Fruit fly (Drosophila melanogaster) whole organism, prepupa: ENCODE measurements around the gene CG33939.

Source experiments
- CG10631 ChIP-seq: fragments of 200-800 bp; sonication (Bioruptor generic); optimal IDR thresholded peaks from 2 replicates; lab custom pipeline; 2016; ENCODE audit warnings: missing biosample characterization, missing genetic modification characterization
- CG11294 ChIP-seq: fragments of 200-800 bp; sonication (Bioruptor generic); IDR thresholded peaks from 2 replicates; pipeline ENCODE4 v1.3.6; 2022; ENCODE audit warnings: missing biosample characterization, missing genetic modification characterization
- CG11762 ChIP-seq: fragments of 200-800 bp; sonication (Bioruptor generic); optimal IDR thresholded peaks from 3 replicates; lab custom pipeline; 2016; ENCODE audit warnings: missing biosample characterization, missing genetic modification characterization; ENCODE audit not compliant: insufficient read depth
- CG11902 ChIP-seq: fragments of 200-800 bp; sonication (Bioruptor generic); optimal IDR thresholded peaks from 3 replicates; lab custom pipeline; 2016; ENCODE audit warnings: missing biosample characterization, missing genetic modification characterization
- CG15336 ChIP-seq: fragments of 200-800 bp; sonication (Bioruptor generic); IDR thresholded peaks from 2 replicates; pipeline ENCODE4 v1.3.6; 2022; ENCODE audit warnings: missing biosample characterization, missing genetic modification characterization
- CG1621 ChIP-seq: fragments of 200-800 bp; sonication (Bioruptor generic); optimal IDR thresholded peaks from 3 replicates; lab custom pipeline; 2018; ENCODE audit warnings: missing biosample characterization, mild to moderate bottlenecking, missing genetic modification characterization
- CG16779 ChIP-seq: fragments of 200-800 bp; sonication (Bioruptor generic); optimal IDR thresholded peaks from 3 replicates; lab custom pipeline; 2017; ENCODE audit warnings: missing biosample characterization, mild to moderate bottlenecking, missing genetic modification characterization
- CG3032 ChIP-seq: fragments of 200-800 bp; optimal IDR thresholded peaks from 2 replicates; lab custom pipeline; 2019; ENCODE audit warnings: missing biosample characterization, mild to moderate bottlenecking, missing genetic modification characterization, moderate library complexity
- CG32006 ChIP-seq: fragments of 200-800 bp; sonication (Bioruptor generic); optimal IDR thresholded peaks from 3 replicates; lab custom pipeline; 2017; ENCODE audit warnings: missing biosample characterization, mild to moderate bottlenecking, missing genetic modification characterization
- CG34406 ChIP-seq: fragments of 200-800 bp; sonication (Bioruptor generic); optimal IDR thresholded peaks from 3 replicates; lab custom pipeline; 2016; ENCODE audit warnings: missing biosample characterization, missing genetic modification characterization
- CG3919 ChIP-seq: fragments of 200-800 bp; sonication (Bioruptor generic); optimal IDR thresholded peaks from 3 replicates; lab custom pipeline; 2016; ENCODE audit warnings: missing biosample characterization, missing genetic modification characterization
- CG4318 ChIP-seq: fragments of 200-800 bp; sonication (Bioruptor generic); optimal IDR thresholded peaks from 3 replicates; lab custom pipeline; 2017; ENCODE audit warnings: missing biosample characterization, mild to moderate bottlenecking, missing genetic modification characterization
- CG6163 ChIP-seq: fragments of 200-800 bp; sonication (Bioruptor generic); IDR thresholded peaks from 3 replicates; pipeline ENCODE4 v1.3.6; 2022; ENCODE audit warnings: missing biosample characterization, missing genetic modification characterization
- CG6276 ChIP-seq: fragments of 200-800 bp; sonication (Bioruptor generic); optimal IDR thresholded peaks from 2 replicates; lab custom pipeline; 2017; ENCODE audit warnings: missing biosample characterization, mild to moderate bottlenecking, missing genetic modification characterization
- CG6792 ChIP-seq: fragments of 200-800 bp; sonication (Bioruptor generic); optimal IDR thresholded peaks from 3 replicates; lab custom pipeline; 2016; ENCODE audit warnings: missing biosample characterization, missing genetic modification characterization
- CG6808 ChIP-seq: fragments of 200-800 bp; sonication (Bioruptor generic); optimal IDR thresholded peaks from 3 replicates; lab custom pipeline; 2017; ENCODE audit warnings: missing biosample characterization, missing genetic modification characterization, mild to moderate bottlenecking, moderate library complexity, missing genetic modification reagents
- CG7368 ChIP-seq: fragments of 200-800 bp; sonication (Bioruptor generic); optimal IDR thresholded peaks from 3 replicates; lab custom pipeline; 2016; ENCODE audit warnings: missing biosample characterization, missing genetic modification characterization
- CG8319 ChIP-seq: fragments of 200-800 bp; sonication (Bioruptor generic); optimal IDR thresholded peaks from 3 replicates; lab custom pipeline; 2016; ENCODE audit warnings: missing biosample characterization, missing genetic modification characterization
- CG8632 ChIP-seq: fragments of 200-800 bp; sonication (Bioruptor generic); optimal IDR thresholded peaks from 3 replicates; lab custom pipeline; 2016; ENCODE audit warnings: missing biosample characterization, missing genetic modification characterization
- Eip75B ChIP-seq: fragments of 200-800 bp; sonication (Bioruptor generic); optimal IDR thresholded peaks from 3 replicates; lab custom pipeline; 2016; ENCODE audit warnings: missing biosample characterization, missing genetic modification characterization
- Eip78C ChIP-seq: fragments of 200-800 bp; sonication (Bioruptor generic); peaks from one replicate; lab custom pipeline; 2016; ENCODE audit warnings: missing biosample characterization, missing genetic modification characterization
- Eip93F ChIP-seq: fragments of 200-800 bp; sonication (Bioruptor generic); optimal IDR thresholded peaks from 2 replicates; lab custom pipeline; 2016; ENCODE audit warnings: missing biosample characterization, mild to moderate bottlenecking, missing genetic modification characterization
- Ets96B ChIP-seq: fragments of 200-800 bp; optimal IDR thresholded peaks from 2 replicates; lab custom pipeline; 2019; ENCODE audit warnings: missing biosample characterization, mild to moderate bottlenecking, missing genetic modification characterization, moderate library complexity
- Gug ChIP-seq: fragments of 200-800 bp; sonication (Bioruptor generic); IDR thresholded peaks from 2 replicates; pipeline ENCODE4 v1.3.6; 2022; ENCODE audit warnings: missing biosample characterization, missing genetic modification characterization
- Hr38 ChIP-seq: sonication (Bioruptor generic); optimal IDR thresholded peaks from 2 replicates; lab custom pipeline; 2016; ENCODE audit warnings: missing biosample characterization, missing genetic modification characterization
- Hr39 ChIP-seq: fragments of 200-800 bp; sonication (Bioruptor generic); optimal IDR thresholded peaks from 2 replicates; lab custom pipeline; 2016; ENCODE audit warnings: missing biosample characterization, missing genetic modification characterization
- Hr4 ChIP-seq: fragments of 200-800 bp; sonication (Bioruptor generic); optimal IDR thresholded peaks from 3 replicates; lab custom pipeline; 2016; ENCODE audit warnings: missing biosample characterization, missing genetic modification characterization
- Lpt ChIP-seq: fragments of 200-800 bp; sonication (Bioruptor generic); optimal IDR thresholded peaks from 3 replicates; lab custom pipeline; 2016; ENCODE audit warnings: missing biosample characterization, missing genetic modification characterization
- OdsH ChIP-seq: fragments of 200-800 bp; sonication (Bioruptor generic); optimal IDR thresholded peaks from 3 replicates; lab custom pipeline; 2016; ENCODE audit warnings: missing biosample characterization, missing genetic modification characterization
- Smox ChIP-seq: fragments of 200-800 bp; sonication (Bioruptor generic); optimal IDR thresholded peaks from 3 replicates; lab custom pipeline; 2016; ENCODE audit warnings: missing biosample characterization, missing genetic modification characterization
- Sox102F ChIP-seq: fragments of 200-800 bp; sonication (Bioruptor generic); optimal IDR thresholded peaks from 2 replicates; lab custom pipeline; 2016; ENCODE audit warnings: missing biosample characterization, mild to moderate bottlenecking, missing genetic modification characterization
- Sox14 ChIP-seq: fragments of 200-800 bp; sonication (Bioruptor generic); optimal IDR thresholded peaks from 3 replicates; lab custom pipeline; 2016; ENCODE audit warnings: missing biosample characterization, missing genetic modification characterization
- Sox15 ChIP-seq: fragments of 200-800 bp; sonication (Bioruptor generic); optimal IDR thresholded peaks from 3 replicates; lab custom pipeline; 2016; ENCODE audit warnings: missing biosample characterization, missing genetic modification characterization
- achi ChIP-seq: fragments of 200-800 bp; sonication (Bioruptor generic); optimal IDR thresholded peaks from 3 replicates; lab custom pipeline; 2016; ENCODE audit warnings: missing biosample characterization, missing genetic modification characterization
- dac ChIP-seq: fragments of 200-800 bp; sonication (Bioruptor generic); optimal IDR thresholded peaks from 2 replicates; lab custom pipeline; 2017; ENCODE audit warnings: missing biosample characterization, mild to moderate bottlenecking, missing genetic modification characterization
- eg ChIP-seq: fragments of 200-800 bp; sonication (Bioruptor generic); IDR thresholded peaks from 3 replicates; pipeline ENCODE4 v1.3.6; 2022; ENCODE audit warnings: missing biosample characterization, missing genetic modification characterization
- fd59A ChIP-seq: fragments of 200-800 bp; sonication (Bioruptor generic); optimal IDR thresholded peaks from 2 replicates; lab custom pipeline; 2017; ENCODE audit warnings: missing biosample characterization, mild to moderate bottlenecking, missing genetic modification characterization, missing genetic modification reagents
- lz ChIP-seq: fragments of 200-800 bp; sonication (Bioruptor generic); optimal IDR thresholded peaks from 3 replicates; lab custom pipeline; 2016; ENCODE audit warnings: missing biosample characterization, missing genetic modification characterization
- net ChIP-seq: fragments of 200-800 bp; sonication (Bioruptor generic); optimal IDR thresholded peaks from 3 replicates; lab custom pipeline; 2016; ENCODE audit warnings: missing biosample characterization, missing genetic modification characterization
- pdm3 ChIP-seq: fragments of 200-800 bp; sonication (Bioruptor generic); optimal IDR thresholded peaks from 3 replicates; lab custom pipeline; 2016; ENCODE audit warnings: missing biosample characterization, missing genetic modification characterization
- salr ChIP-seq, 2 experiments: fragments of 200-800 bp; sonication (Bioruptor generic); optimal IDR thresholded peaks; 3 replicates each; lab custom pipeline; 2016 to 2018; ENCODE audit warnings: missing biosample characterization in 2 of 2, missing genetic modification characterization in 2 of 2, mild to moderate bottlenecking in 1 of 2
- spab ChIP-seq: fragments of 200-800 bp; sonication (Bioruptor generic); optimal IDR thresholded peaks from 2 replicates; lab custom pipeline; 2017; ENCODE audit warnings: missing biosample characterization, mild to moderate bottlenecking, missing genetic modification characterization, missing genetic modification reagents
- ss ChIP-seq, 2 experiments: fragments of 200-800 bp; sonication (Bioruptor generic); optimal IDR thresholded peaks; 2 replicates in 1 of 2; 3 replicates in 1 of 2; lab custom pipeline; 2017 to 2018; ENCODE audit warnings: mild to moderate bottlenecking in 2 of 2, missing biosample characterization in 2 of 2, missing genetic modification characterization in 2 of 2, moderate library complexity in 1 of 2
- svp ChIP-seq: fragments of 200-800 bp; sonication (Bioruptor generic); peaks from one replicate; lab custom pipeline; 2016; ENCODE audit warnings: missing biosample characterization, missing genetic modification characterization
- topi ChIP-seq: fragments of 200-800 bp; sonication (Bioruptor generic); optimal IDR thresholded peaks from 3 replicates; lab custom pipeline; 2016; ENCODE audit warnings: missing biosample characterization, missing genetic modification characterization
- vri ChIP-seq: fragments of 200-800 bp; sonication (Bioruptor generic); optimal IDR thresholded peaks from 3 replicates; lab custom pipeline; 2016; ENCODE audit warnings: missing biosample characterization, mild to moderate bottlenecking, missing genetic modification characterization

CG33939 gene

DNA sequence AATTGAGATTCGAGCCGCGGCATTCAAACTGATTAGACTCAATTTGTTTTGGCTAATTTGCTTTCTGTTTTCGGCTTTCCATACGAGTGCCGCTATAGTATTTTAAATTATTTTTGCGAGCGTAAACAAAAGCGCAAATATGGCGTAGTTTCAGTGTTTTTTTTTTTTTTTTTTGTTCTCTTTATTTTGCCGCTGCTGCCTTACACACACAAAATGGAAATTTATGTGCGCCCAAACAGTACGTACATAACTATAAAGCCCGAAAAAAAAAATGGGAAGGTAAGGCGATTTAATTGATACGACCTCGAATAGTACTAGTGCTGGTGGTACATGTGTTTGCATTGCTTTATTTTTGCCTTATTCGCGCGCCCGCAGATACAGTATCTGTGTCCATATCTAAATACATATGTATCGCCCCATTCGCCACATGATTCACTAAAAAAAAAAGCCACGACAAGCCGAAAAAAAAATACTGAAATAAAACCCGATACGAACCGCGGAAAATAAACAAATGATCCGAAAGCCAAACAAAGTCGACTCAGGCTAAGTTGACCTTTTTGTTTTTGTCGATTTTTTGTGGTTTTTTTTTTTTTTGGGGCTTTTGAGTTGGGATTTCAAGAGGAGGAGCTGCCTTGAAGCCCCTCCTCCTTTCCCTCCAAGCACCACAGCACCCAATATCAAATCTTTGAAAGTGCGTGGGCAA is 26.6 kb downstream of the CG33939 start (continued):
- TF ChIP-seq Sox102F (GFP tag; lab: Kevin White, UChicago) (no peak), Sox15 (GFP tag; lab: Kevin White, UChicago) (no peak), CG6808 (GFP tag; lab: Kevin White, UChicago) (peak; percentile 4), fd59A (GFP tag; lab: Kevin White, UChicago) (no peak), Eip78C (GFP tag; lab: Kevin White, UChicago) (peak; percentile 42), Hr38 (GFP tag; lab: Kevin White, UChicago) (no peak), CG8632 (GFP tag; lab: Kevin White, UChicago) (peak; percentile 38), Gug (GFP tag; lab: Robert Waterston, UW) (no peak), CG3919 (peak; percentile 13), spab (GFP tag; lab: Kevin White, UChicago) (no peak), CG16779 (tag; lab: Kevin White, UChicago) (no peak), pdm3 (GFP tag; lab: Kevin White, UChicago) (no peak), CG8319 (GFP tag; lab: Kevin White, UChicago) (no peak), CG6163 (GFP tag; lab: Robert Waterston, UW) (peak; percentile 65; the same call in 2 of the 3 replicates), vri (peak; percentile 14), CG34406 (GFP tag; lab: Kevin White, UChicago) (peak; percentile 30), Lpt (no peak), CG10631 (no peak), CG4318 (GFP tag; lab: Kevin White, UChicago) (no peak), CG11294 (GFP tag; lab: Robert Waterston, UW) (no peak), Sox14 (GFP tag; lab: Kevin White, UChicago) (no peak), lz (no peak)

dm6 chrX:19146421-19146952 is 28.2 kb downstream of the CG33939 start:
- TF ChIP-seq Gug (GFP tag; lab: Robert Waterston, UW), result no peak
- no peak for TF ChIP-seq CG8319 (GFP tag; lab: Kevin White, UChicago)
- peak; percentile 46 for TF ChIP-seq CG15336 (GFP tag; lab: Robert Waterston, UW)
- TF ChIP-seq CG3919, result peak; percentile 31
- TF ChIP-seq Hr39, result peak; percentile 15
- no peak for TF ChIP-seq Sox102F (GFP tag; lab: Kevin White, UChicago)
- peak; percentile 30 for TF ChIP-seq topi (GFP tag; lab: Kevin White, UChicago)
- peak; percentile 42 for TF ChIP-seq Eip75B
- no peak for TF ChIP-seq CG6808 (GFP tag; lab: Kevin White, UChicago)
- TF ChIP-seq OdsH, result peak; percentile 54
- peak; percentile 19 for TF ChIP-seq Lpt
- peak; percentile 23 for TF ChIP-seq achi (GFP tag; lab: Kevin White, UChicago)
- no peak for TF ChIP-seq Ets96B (tag; lab: Kevin White, UChicago)
- TF ChIP-seq vri, result no peak
- peak; percentile 83 for TF ChIP-seq svp (GFP tag; lab: Kevin White, UChicago)
- no peak for TF ChIP-seq CG6792 (GFP tag; lab: Kevin White, UChicago)
- TF ChIP-seq CG6163 (GFP tag; lab: Robert Waterston, UW), result peak; percentile 31; the same call in 1 of the 3 replicates
- no peak for TF ChIP-seq CG16779 (tag; lab: Kevin White, UChicago)
- TF ChIP-seq CG11294 (GFP tag; lab: Robert Waterston, UW), result no peak
- peak; percentile 30 for TF ChIP-seq pdm3 (GFP tag; lab: Kevin White, UChicago)
- peak; percentile 35 for TF ChIP-seq net (GFP tag; lab: Kevin White, UChicago)
- peak; percentile 9 for TF ChIP-seq Smox (GFP tag; lab: Kevin White, UChicago)
- TF ChIP-seq CG1621 (tag; lab: Kevin White, UChicago), result no peak
- peak; percentile 78 for TF ChIP-seq CG32006 (GFP tag; lab: Kevin White, UChicago)
- TF ChIP-seq CG34406 (GFP tag; lab: Kevin White, UChicago), result no peak
- TF ChIP-seq fd59A (GFP tag; lab: Kevin White, UChicago), result no peak
- TF ChIP-seq CG11902 (GFP tag; lab: Kevin White, UChicago), result no peak
- peak in 1 of 2 experiments; percentile 6 for TF ChIP-seq ss (GFP tag; optimal IDR thresholded peaks at IDR 0.05; lab: Kevin White, UChicago)
- TF ChIP-seq Hr4, result peak; percentile 58
- peak; percentile 52; the same call in 2 of the 3 replicates for TF ChIP-seq eg (GFP tag; lab: Robert Waterston, UW)
- TF ChIP-seq CG6276 (GFP tag; lab: Kevin White, UChicago), result peak; percentile 24
- TF ChIP-seq Sox15 (GFP tag; lab: Kevin White, UChicago), result no peak
- TF ChIP-seq CG3032 (tag; lab: Kevin White, UChicago), result no peak
- TF ChIP-seq spab (GFP tag; lab: Kevin White, UChicago), result no peak
- TF ChIP-seq CG11762 (GFP tag; lab: Kevin White, UChicago), result peak; percentile 15
- no peak for TF ChIP-seq Eip93F (GFP tag; lab: Kevin White, UChicago)
- no peak for TF ChIP-seq CG7368 (GFP tag; lab: Kevin White, UChicago)
- peak; percentile 18 for TF ChIP-seq CG8632 (GFP tag; lab: Kevin White, UChicago)
- peak in 1 of 2 experiments; percentile 40 for TF ChIP-seq salr (GFP tag; optimal IDR thresholded peaks at IDR 0.05; lab: Kevin White, UChicago)
- TF ChIP-seq Eip78C (GFP tag; lab: Kevin White, UChicago), result peak; percentile 91
- TF ChIP-seq dac (GFP tag; lab: Kevin White, UChicago), result no peak
